Fruit fly (Drosophila melanogaster) whole organism: ENCODE measurements around the gene Obp99c.

Experiments
- Dll ChIP-seq: fragments of >200 bp; optimal IDR thresholded peaks from 2 replicates; lab custom pipeline; 2017
- EcR ChIP-seq, 2 experiments: fragments of >200 bp; optimal IDR thresholded peaks; 2 replicates each; lab custom pipeline; 2017; ENCODE audit warnings: missing biosample characterization in 2 of 2, missing genetic modification characterization in 2 of 2, missing genetic modification reagents in 2 of 2
- pan ChIP-seq: fragments of >200 bp; optimal IDR thresholded peaks from 2 replicates; lab custom pipeline; 2017
- psq ChIP-seq: fragments of >200 bp; optimal IDR thresholded peaks from 2 replicates; lab custom pipeline; 2017

- TF ChIP-seq Dll (lab: Kevin White, UChicago) (no peak), pan (no peak), psq (lab: Kevin White, UChicago) (no peak), EcR (GFP tag; optimal IDR thresholded peaks at IDR 0.05; lab: Kevin White, UChicago) (no peak)
Observed at dm6 chr3R:29714314-29714713, 25.2 kb upstream of the Obp99c start, which contains the start of gene Obp99d.
